Fruit fly (Drosophila melanogaster) whole organism, prepupa: ENCODE data around the gene flfl.

ENCODE experiments used
- Blimp-1 ChIP-seq: fragments of 200-800 bp; sonication (Bioruptor generic); optimal IDR thresholded peaks from 3 replicates; lab custom pipeline; 2017; ENCODE audit warnings: missing biosample characterization, missing genetic modification characterization, mild to moderate bottlenecking, moderate library complexity, missing genetic modification reagents
- CG10631 ChIP-seq: fragments of 200-800 bp; sonication (Bioruptor generic); optimal IDR thresholded peaks from 2 replicates; lab custom pipeline; 2016; ENCODE audit warnings: missing biosample characterization, missing genetic modification characterization
- CG10669 ChIP-seq: fragments of 200-800 bp; sonication (Bioruptor generic); optimal IDR thresholded peaks from 3 replicates; lab custom pipeline; 2018; ENCODE audit warnings: missing biosample characterization, mild to moderate bottlenecking, missing genetic modification characterization, moderate library complexity
- CG11294 ChIP-seq: fragments of 200-800 bp; sonication (Bioruptor generic); IDR thresholded peaks from 2 replicates; pipeline ENCODE4 v1.3.6; 2022; ENCODE audit warnings: missing biosample characterization, missing genetic modification characterization
- CG11902 ChIP-seq: fragments of 200-800 bp; sonication (Bioruptor generic); optimal IDR thresholded peaks from 3 replicates; lab custom pipeline; 2016; ENCODE audit warnings: missing biosample characterization, missing genetic modification characterization
- CG15336 ChIP-seq: fragments of 200-800 bp; sonication (Bioruptor generic); IDR thresholded peaks from 2 replicates; pipeline ENCODE4 v1.3.6; 2022; ENCODE audit warnings: missing biosample characterization, missing genetic modification characterization
- CG1621 ChIP-seq: fragments of 200-800 bp; sonication (Bioruptor generic); optimal IDR thresholded peaks from 3 replicates; lab custom pipeline; 2018; ENCODE audit warnings: missing biosample characterization, mild to moderate bottlenecking, missing genetic modification characterization
- CG16779 ChIP-seq: fragments of 200-800 bp; sonication (Bioruptor generic); optimal IDR thresholded peaks from 3 replicates; lab custom pipeline; 2017; ENCODE audit warnings: missing biosample characterization, mild to moderate bottlenecking, missing genetic modification characterization
- CG3032 ChIP-seq: fragments of 200-800 bp; optimal IDR thresholded peaks from 2 replicates; lab custom pipeline; 2019; ENCODE audit warnings: missing biosample characterization, mild to moderate bottlenecking, missing genetic modification characterization, moderate library complexity
- CG31627 ChIP-seq: fragments of 200-800 bp; sonication (Bioruptor generic); optimal IDR thresholded peaks from 3 replicates; lab custom pipeline; 2016; ENCODE audit warnings: missing biosample characterization, missing genetic modification characterization
- CG32006 ChIP-seq: fragments of 200-800 bp; sonication (Bioruptor generic); optimal IDR thresholded peaks from 3 replicates; lab custom pipeline; 2017; ENCODE audit warnings: missing biosample characterization, mild to moderate bottlenecking, missing genetic modification characterization
- CG34406 ChIP-seq: fragments of 200-800 bp; sonication (Bioruptor generic); optimal IDR thresholded peaks from 3 replicates; lab custom pipeline; 2016; ENCODE audit warnings: missing biosample characterization, missing genetic modification characterization
- CG3919 ChIP-seq: fragments of 200-800 bp; sonication (Bioruptor generic); optimal IDR thresholded peaks from 3 replicates; lab custom pipeline; 2016; ENCODE audit warnings: missing biosample characterization, missing genetic modification characterization
- CG4318 ChIP-seq: fragments of 200-800 bp; sonication (Bioruptor generic); optimal IDR thresholded peaks from 3 replicates; lab custom pipeline; 2017; ENCODE audit warnings: missing biosample characterization, mild to moderate bottlenecking, missing genetic modification characterization
- CG6276 ChIP-seq: fragments of 200-800 bp; sonication (Bioruptor generic); optimal IDR thresholded peaks from 2 replicates; lab custom pipeline; 2017; ENCODE audit warnings: missing biosample characterization, mild to moderate bottlenecking, missing genetic modification characterization
- CG7368 ChIP-seq: fragments of 200-800 bp; sonication (Bioruptor generic); optimal IDR thresholded peaks from 3 replicates; lab custom pipeline; 2016; ENCODE audit warnings: missing biosample characterization, missing genetic modification characterization
- CG8119 ChIP-seq: fragments of 200-800 bp; sonication (Bioruptor generic); IDR thresholded peaks from 3 replicates; pipeline ENCODE4 v1.3.6; 2022; ENCODE audit warnings: missing biosample characterization, missing genetic modification characterization
- CG8319 ChIP-seq: fragments of 200-800 bp; sonication (Bioruptor generic); optimal IDR thresholded peaks from 3 replicates; lab custom pipeline; 2016; ENCODE audit warnings: missing biosample characterization, missing genetic modification characterization
- CG8632 ChIP-seq: fragments of 200-800 bp; sonication (Bioruptor generic); optimal IDR thresholded peaks from 3 replicates; lab custom pipeline; 2016; ENCODE audit warnings: missing biosample characterization, missing genetic modification characterization
- CG9139 ChIP-seq: fragments of 200-800 bp; sonication (Bioruptor generic); optimal IDR thresholded peaks from 3 replicates; lab custom pipeline; 2017; ENCODE audit warnings: missing biosample characterization, mild to moderate bottlenecking, missing genetic modification characterization
- Eip75B ChIP-seq: fragments of 200-800 bp; sonication (Bioruptor generic); optimal IDR thresholded peaks from 3 replicates; lab custom pipeline; 2016; ENCODE audit warnings: missing biosample characterization, missing genetic modification characterization
- Eip78C ChIP-seq: fragments of 200-800 bp; sonication (Bioruptor generic); peaks from one replicate; lab custom pipeline; 2016; ENCODE audit warnings: missing biosample characterization, missing genetic modification characterization
- Eip93F ChIP-seq: fragments of 200-800 bp; sonication (Bioruptor generic); optimal IDR thresholded peaks from 2 replicates; lab custom pipeline; 2016; ENCODE audit warnings: missing biosample characterization, mild to moderate bottlenecking, missing genetic modification characterization
- Ets21C ChIP-seq: fragments of 200-800 bp; sonication (Bioruptor generic); optimal IDR thresholded peaks from 3 replicates; lab custom pipeline; 2016; ENCODE audit warnings: missing biosample characterization, missing genetic modification characterization
- Ets96B ChIP-seq: fragments of 200-800 bp; optimal IDR thresholded peaks from 2 replicates; lab custom pipeline; 2019; ENCODE audit warnings: missing biosample characterization, mild to moderate bottlenecking, missing genetic modification characterization, moderate library complexity
- Hr38 ChIP-seq: sonication (Bioruptor generic); optimal IDR thresholded peaks from 2 replicates; lab custom pipeline; 2016; ENCODE audit warnings: missing biosample characterization, missing genetic modification characterization
- Hr39 ChIP-seq: fragments of 200-800 bp; sonication (Bioruptor generic); optimal IDR thresholded peaks from 2 replicates; lab custom pipeline; 2016; ENCODE audit warnings: missing biosample characterization, missing genetic modification characterization
- Hr4 ChIP-seq: fragments of 200-800 bp; sonication (Bioruptor generic); optimal IDR thresholded peaks from 3 replicates; lab custom pipeline; 2016; ENCODE audit warnings: missing biosample characterization, missing genetic modification characterization
- Met ChIP-seq: fragments of 200-800 bp; sonication (Bioruptor generic); optimal IDR thresholded peaks from 3 replicates; lab custom pipeline; 2016; ENCODE audit warnings: missing biosample characterization, missing genetic modification characterization
- OdsH ChIP-seq: fragments of 200-800 bp; sonication (Bioruptor generic); optimal IDR thresholded peaks from 3 replicates; lab custom pipeline; 2016; ENCODE audit warnings: missing biosample characterization, missing genetic modification characterization
- Sox14 ChIP-seq: fragments of 200-800 bp; sonication (Bioruptor generic); optimal IDR thresholded peaks from 3 replicates; lab custom pipeline; 2016; ENCODE audit warnings: missing biosample characterization, missing genetic modification characterization
- Sox15 ChIP-seq: fragments of 200-800 bp; sonication (Bioruptor generic); optimal IDR thresholded peaks from 3 replicates; lab custom pipeline; 2016; ENCODE audit warnings: missing biosample characterization, missing genetic modification characterization
- achi ChIP-seq: fragments of 200-800 bp; sonication (Bioruptor generic); optimal IDR thresholded peaks from 3 replicates; lab custom pipeline; 2016; ENCODE audit warnings: missing biosample characterization, missing genetic modification characterization
- acj6 ChIP-seq: fragments of 200-800 bp; sonication (Bioruptor generic); optimal IDR thresholded peaks from 3 replicates; lab custom pipeline; 2016; ENCODE audit warnings: missing biosample characterization, missing genetic modification characterization
- cyc ChIP-seq: fragments of 200-800 bp; sonication (Bioruptor generic); optimal IDR thresholded peaks from 3 replicates; lab custom pipeline; 2016; ENCODE audit warnings: missing biosample characterization, missing genetic modification characterization
- dsx ChIP-seq: fragments of 200-800 bp; optimal IDR thresholded peaks from 3 replicates; lab custom pipeline; 2019; ENCODE audit warnings: missing biosample characterization, mild to moderate bottlenecking, missing genetic modification characterization, moderate library complexity; ENCODE audit not compliant: poor library complexity, severe bottlenecking
- eg ChIP-seq: fragments of 200-800 bp; sonication (Bioruptor generic); IDR thresholded peaks from 3 replicates; pipeline ENCODE4 v1.3.6; 2022; ENCODE audit warnings: missing biosample characterization, missing genetic modification characterization
- esn ChIP-seq: fragments of 200-800 bp; sonication (Bioruptor generic); optimal IDR thresholded peaks from 2 replicates; lab custom pipeline; 2016; ENCODE audit warnings: missing biosample characterization, mild to moderate bottlenecking, missing genetic modification characterization, moderate library complexity
- fd59A ChIP-seq: fragments of 200-800 bp; sonication (Bioruptor generic); optimal IDR thresholded peaks from 2 replicates; lab custom pipeline; 2017; ENCODE audit warnings: missing biosample characterization, mild to moderate bottlenecking, missing genetic modification characterization, missing genetic modification reagents
- fkh ChIP-seq: fragments of 200-800 bp; sonication (Bioruptor generic); optimal IDR thresholded peaks from 3 replicates; lab custom pipeline; 2017; ENCODE audit warnings: missing biosample characterization, mild to moderate bottlenecking, missing genetic modification characterization, moderate library complexity
- lz ChIP-seq: fragments of 200-800 bp; sonication (Bioruptor generic); optimal IDR thresholded peaks from 3 replicates; lab custom pipeline; 2016; ENCODE audit warnings: missing biosample characterization, missing genetic modification characterization
- net ChIP-seq: fragments of 200-800 bp; sonication (Bioruptor generic); optimal IDR thresholded peaks from 3 replicates; lab custom pipeline; 2016; ENCODE audit warnings: missing biosample characterization, missing genetic modification characterization
- salr ChIP-seq, 2 experiments: fragments of 200-800 bp; sonication (Bioruptor generic); optimal IDR thresholded peaks; 3 replicates each; lab custom pipeline; 2016 to 2018; ENCODE audit warnings: missing biosample characterization in 2 of 2, missing genetic modification characterization in 2 of 2, mild to moderate bottlenecking in 1 of 2
- spab ChIP-seq: fragments of 200-800 bp; sonication (Bioruptor generic); optimal IDR thresholded peaks from 2 replicates; lab custom pipeline; 2017; ENCODE audit warnings: missing biosample characterization, mild to moderate bottlenecking, missing genetic modification characterization, missing genetic modification reagents
- ss ChIP-seq, 2 experiments: fragments of 200-800 bp; sonication (Bioruptor generic); optimal IDR thresholded peaks; 2 replicates in 1 of 2; 3 replicates in 1 of 2; lab custom pipeline; 2017 to 2018; ENCODE audit warnings: mild to moderate bottlenecking in 2 of 2, missing biosample characterization in 2 of 2, missing genetic modification characterization in 2 of 2, moderate library complexity in 1 of 2
- svp ChIP-seq: fragments of 200-800 bp; sonication (Bioruptor generic); peaks from one replicate; lab custom pipeline; 2016; ENCODE audit warnings: missing biosample characterization, missing genetic modification characterization
- topi ChIP-seq: fragments of 200-800 bp; sonication (Bioruptor generic); optimal IDR thresholded peaks from 3 replicates; lab custom pipeline; 2016; ENCODE audit warnings: missing biosample characterization, missing genetic modification characterization
- vri ChIP-seq: fragments of 200-800 bp; sonication (Bioruptor generic); optimal IDR thresholded peaks from 3 replicates; lab custom pipeline; 2016; ENCODE audit warnings: missing biosample characterization, mild to moderate bottlenecking, missing genetic modification characterization

flfl gene

DNA sequence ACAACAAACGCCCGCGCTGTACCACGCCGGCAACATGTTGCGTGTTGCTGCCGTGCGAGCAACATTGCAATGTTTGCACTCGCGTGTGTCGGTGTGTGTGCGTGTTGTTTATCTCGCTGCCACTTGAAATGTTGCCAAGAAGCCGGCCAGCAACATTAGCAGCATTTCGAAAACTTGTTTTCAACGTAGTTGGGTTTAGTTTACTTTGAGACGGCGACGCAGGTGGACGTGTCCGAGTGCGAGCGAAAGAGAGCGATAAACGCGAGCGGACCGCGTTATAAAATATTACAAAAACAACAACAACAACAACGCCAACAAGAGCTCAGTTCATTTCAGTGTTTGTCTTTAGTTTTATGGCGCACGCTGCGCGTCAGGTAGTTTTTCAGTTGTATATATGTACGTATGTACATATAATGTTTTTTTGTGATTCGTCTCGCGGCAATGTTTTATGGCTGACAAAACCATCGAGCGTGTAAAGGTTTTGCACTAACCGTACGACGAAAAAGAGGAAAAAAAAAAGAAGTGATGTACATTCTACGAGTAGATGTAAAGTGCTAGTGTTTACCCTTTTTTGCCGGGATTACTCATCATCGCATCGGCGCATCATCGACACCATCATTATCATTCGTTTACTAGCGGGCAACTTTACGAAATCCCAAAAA is 31.4 kb downstream of the flfl start, which contains the start of gene kmr (continued):
- peak; percentile 1 for TF ChIP-seq topi

DNA sequence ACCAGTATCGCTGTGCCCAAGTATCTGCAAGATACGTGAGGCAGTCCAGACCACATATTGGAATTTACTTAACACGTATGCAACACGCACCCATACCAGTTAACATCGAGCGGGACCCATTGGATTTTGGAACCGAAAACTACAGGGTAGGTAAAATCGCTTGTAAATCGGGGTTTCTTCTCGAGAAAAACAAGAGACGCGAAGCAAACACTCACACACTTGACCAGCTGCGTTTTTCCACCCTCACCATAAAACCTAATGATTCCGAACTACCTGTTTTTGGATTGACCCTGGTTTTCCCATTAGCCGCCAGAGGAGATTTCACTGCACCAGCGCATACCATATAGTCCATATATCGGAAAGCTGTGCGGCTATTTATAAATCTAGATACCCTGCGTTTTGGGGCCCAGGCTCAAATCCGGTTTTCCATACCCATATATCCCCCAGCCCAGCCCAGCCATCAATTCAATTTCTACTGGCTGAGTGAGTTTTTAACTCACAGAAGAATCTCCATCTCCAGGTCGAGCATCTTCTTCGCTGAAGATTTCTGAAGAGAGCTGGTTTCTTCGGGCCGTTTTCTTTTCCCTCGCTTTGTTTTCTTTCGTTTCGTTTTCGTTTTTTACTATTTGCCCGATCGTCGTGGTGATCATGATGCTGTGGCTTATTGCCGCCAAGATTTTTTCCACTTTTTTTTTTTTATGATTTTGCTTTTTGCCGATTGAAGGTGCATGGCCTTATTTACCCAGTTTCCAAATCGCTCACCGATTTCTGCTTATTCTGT is 32.1 kb downstream of the flfl start:
- TF ChIP-seq CG8319 (no peak), CG32006 (GFP tag; lab: Kevin White, UChicago) (no peak), Hr38 (GFP tag; lab: Kevin White, UChicago) (no peak), CG8119 (GFP tag; lab: Robert Waterston, UW) (peak; percentile 21; the same call in 1 of the 3 replicates), CG11294 (no peak), Sox15 (GFP tag; lab: Kevin White, UChicago) (no peak), CG3919 (GFP tag; lab: Kevin White, UChicago) (no peak), CG7368 (GFP tag; lab: Kevin White, UChicago) (no peak), CG31627 (no peak), Ets96B (tag; lab: Kevin White, UChicago) (peak; percentile 38), fd59A (no peak), OdsH (GFP tag; lab: Kevin White, UChicago) (no peak), esn (GFP tag; lab: Kevin White, UChicago) (no peak), CG1621 (tag; lab: Kevin White, UChicago) (no peak), svp (no peak), CG4318 (no peak), Eip78C (GFP tag; lab: Kevin White, UChicago) (peak; percentile 19), CG11902 (no peak), spab (peak; percentile 54), Met (GFP tag; lab: Kevin White, UChicago) (peak; percentile 5), topi (no peak), CG16779 (tag; lab: Kevin White, UChicago) (peak; percentile 26), Eip75B (peak; percentile 21), net (GFP tag; lab: Kevin White, UChicago) (no peak), CG8632 (GFP tag; lab: Kevin White, UChicago) (no peak), Blimp-1 (GFP tag; lab: Kevin White, UChicago) (no peak), CG15336 (GFP tag; lab: Robert Waterston, UW) (no peak), Sox14 (GFP tag; lab: Kevin White, UChicago) (no peak), dsx (GFP tag; lab: Kevin White, UChicago) (peak; percentile 55), CG9139 (peak; percentile 66), ss (GFP tag; optimal IDR thresholded peaks at IDR 0.05; lab: Kevin White, UChicago) (peak; percentile 67 to 77), Eip93F (no peak), CG10631 (no peak), lz (GFP tag; lab: Kevin White, UChicago) (no peak), salr (GFP tag; optimal IDR thresholded peaks at IDR 0.05; lab: Kevin White, UChicago) (peak in 1 of 2 experiments; percentile 1), Hr39 (GFP tag; lab: Kevin White, UChicago) (no peak), vri (GFP tag; lab: Kevin White, UChicago) (no peak), Hr4 (GFP tag; lab: Kevin White, UChicago) (no peak), CG10669 (GFP tag; lab: Kevin White, UChicago) (no peak), CG34406 (GFP tag; lab: Kevin White, UChicago) (no peak), CG6276 (GFP tag; lab: Kevin White, UChicago) (no peak), Ets21C (no peak), CG3032 (tag; lab: Kevin White, UChicago) (peak; percentile 29), cyc (no peak), fkh (no peak), eg (GFP tag; lab: Robert Waterston, UW) (peak; percentile 45; the same call in 1 of the 3 replicates), acj6 (GFP tag; lab: Kevin White, UChicago) (no peak), achi (GFP tag; lab: Kevin White, UChicago) (no peak)
